Fruit fly (Drosophila melanogaster) whole organism, embryonic: ENCODE measurements around the gene CG8870.

Experiments
- Antp ChIP-seq: fragments of 200-800 bp; sonication (Bioruptor generic); optimal IDR thresholded peaks from 3 replicates; lab custom pipeline; 2016; ENCODE audit warnings: missing biosample characterization, missing genetic modification characterization
- Asciz ChIP-seq: fragments of 200-800 bp; sonication (Bioruptor generic); optimal IDR thresholded peaks from 2 replicates; lab custom pipeline; 2017; ENCODE audit warnings: missing biosample characterization, mild to moderate bottlenecking, missing genetic modification characterization, missing genetic modification reagents
- C15 ChIP-seq: fragments of 200-800 bp; sonication (Bioruptor generic); IDR thresholded peaks from 3 replicates; pipeline ENCODE4 v1.3.6; 2022; ENCODE audit warnings: missing biosample characterization, missing genetic modification characterization
- CG10209 ChIP-seq: fragments of 200-800 bp; sonication (Bioruptor generic); optimal IDR thresholded peaks from 3 replicates; lab custom pipeline; 2017; ENCODE audit warnings: missing biosample characterization, mild to moderate bottlenecking, missing genetic modification characterization, missing genetic modification reagents
- CG10321 ChIP-seq: fragments of 200-800 bp; sonication (Bioruptor generic); IDR thresholded peaks from 2 replicates; pipeline ENCODE4 v1.3.6; 2022; ENCODE audit warnings: missing biosample characterization, missing genetic modification characterization
- CG11085 ChIP-seq: fragments of 200-800 bp; sonication (Bioruptor generic); IDR thresholded peaks from 2 replicates; pipeline ENCODE4 v1.3.6; 2022; ENCODE audit warnings: missing biosample characterization, missing genetic modification characterization
- CG12219 ChIP-seq: fragments of 200-800 bp; sonication (Bioruptor generic); optimal IDR thresholded peaks from 3 replicates; lab custom pipeline; 2018; ENCODE audit warnings: missing biosample characterization, mild to moderate bottlenecking, missing genetic modification characterization
- CG13287 ChIP-seq: fragments of 200-800 bp; sonication (Bioruptor generic); IDR thresholded peaks from 2 replicates; pipeline ENCODE4 v1.3.6; 2022; ENCODE audit warnings: missing biosample characterization, missing genetic modification characterization; ENCODE audit not compliant: partially characterized antibody
- CG15011 ChIP-seq: fragments of 200-800 bp; sonication (Bioruptor generic); optimal IDR thresholded peaks from 3 replicates; lab custom pipeline; 2018; ENCODE audit warnings: missing biosample characterization, mild to moderate bottlenecking, missing genetic modification characterization
- CG17802 ChIP-seq: fragments of 200-800 bp; sonication (Bioruptor generic); optimal IDR thresholded peaks from 2 replicates; lab custom pipeline; 2018; ENCODE audit warnings: missing biosample characterization, mild to moderate bottlenecking, missing genetic modification characterization, moderate library complexity
- CG18764 ChIP-seq: fragments of 200-800 bp; sonication (Bioruptor generic); optimal IDR thresholded peaks from 3 replicates; lab custom pipeline; 2016; ENCODE audit warnings: missing biosample characterization, missing genetic modification characterization
- CG3065 ChIP-seq: fragments of 200-800 bp; sonication (Bioruptor generic); optimal IDR thresholded peaks from 2 replicates; lab custom pipeline; 2016; ENCODE audit warnings: missing biosample characterization, missing genetic modification characterization
- CG4424 ChIP-seq: fragments of 200-800 bp; sonication (Bioruptor generic); optimal IDR thresholded peaks from 3 replicates; lab custom pipeline; 2016; ENCODE audit warnings: missing biosample characterization, missing genetic modification characterization
- CG6654 ChIP-seq: fragments of 200-800 bp; sonication (Bioruptor generic); optimal IDR thresholded peaks from 2 replicates; lab custom pipeline; 2017; ENCODE audit warnings: missing biosample characterization, mild to moderate bottlenecking, missing genetic modification characterization
- CG8089 ChIP-seq: fragments of 200-800 bp; sonication (Bioruptor generic); optimal IDR thresholded peaks from 3 replicates; lab custom pipeline; 2016; ENCODE audit warnings: missing biosample characterization, missing genetic modification characterization
- CG8290 ChIP-seq, 3 experiments: fragments of 200-800 bp; sonication (Bioruptor generic); optimal IDR thresholded peaks; 2 replicates each; lab custom pipeline; 2016 to 2019; ENCODE audit warnings: missing biosample characterization in 3 of 3, missing genetic modification characterization in 3 of 3, mild to moderate bottlenecking in 2 of 3, moderate library complexity in 1 of 3
- CG9797 ChIP-seq: fragments of 200-800 bp; sonication (Bioruptor generic); optimal IDR thresholded peaks from 3 replicates; lab custom pipeline; 2018; ENCODE audit warnings: missing biosample characterization, mild to moderate bottlenecking, missing genetic modification characterization
- CTCF ChIP-seq: fragments of 200-800 bp; sonication (Bioruptor generic); optimal IDR thresholded peaks from 2 replicates; lab custom pipeline; 2017; ENCODE audit warnings: missing biosample characterization, mild to moderate bottlenecking, missing genetic modification characterization, moderate library complexity
- D19A ChIP-seq: fragments of 200-800 bp; optimal IDR thresholded peaks from 3 replicates; lab custom pipeline; 2019; ENCODE audit warnings: missing biosample characterization, mild to moderate bottlenecking, missing genetic modification characterization, moderate library complexity
- Hmr ChIP-seq: fragments of 200-800 bp; sonication (Bioruptor generic); optimal IDR thresholded peaks from 3 replicates; lab custom pipeline; 2017; ENCODE audit warnings: mild to moderate bottlenecking, missing biosample characterization, missing genetic modification reagents, missing genetic modification characterization
- Lim3 ChIP-seq: fragments of 200-800 bp; sonication (Bioruptor generic); IDR thresholded peaks from 2 replicates; pipeline ENCODE4 v1.3.6; 2022; ENCODE audit warnings: missing biosample characterization, missing genetic modification characterization
- NC2α ChIP-seq: fragments of 200-800 bp; sonication (Bioruptor generic); optimal IDR thresholded peaks from 2 replicates; lab custom pipeline; 2016; ENCODE audit warnings: missing biosample characterization, missing genetic modification characterization
- Rx ChIP-seq: fragments of 200-800 bp; sonication (Bioruptor generic); IDR thresholded peaks from 2 replicates; pipeline ENCODE4 v1.3.6; 2022; ENCODE audit warnings: missing biosample characterization, missing genetic modification characterization
- Sox100B ChIP-seq: fragments of 200-800 bp; sonication (Bioruptor generic); optimal IDR thresholded peaks from 3 replicates; lab custom pipeline; 2018; ENCODE audit warnings: missing biosample characterization, mild to moderate bottlenecking, missing genetic modification characterization
- Spps ChIP-seq: fragments of 200-800 bp; sonication (Bioruptor generic); optimal IDR thresholded peaks from 2 replicates; lab custom pipeline; 2018; ENCODE audit warnings: missing biosample characterization, mild to moderate bottlenecking, missing genetic modification characterization
- Usf ChIP-seq: fragments of 200-800 bp; sonication (Bioruptor generic); optimal IDR thresholded peaks from 2 replicates; lab custom pipeline; 2017; ENCODE audit warnings: missing genotype, missing biosample characterization, missing genetic modification characterization
- ato ChIP-seq: fragments of 200-800 bp; sonication (Bioruptor generic); IDR thresholded peaks from 2 replicates; pipeline ENCODE4 v1.3.6; 2022; ENCODE audit warnings: missing biosample characterization, missing genetic modification characterization; ENCODE audit not compliant: partially characterized antibody
- bbx ChIP-seq: fragments of 200-800 bp; sonication (Bioruptor generic); IDR thresholded peaks from 2 replicates; pipeline ENCODE4 v1.3.6; 2022; ENCODE audit warnings: missing biosample characterization, missing genetic modification characterization; ENCODE audit not compliant: partially characterized antibody
- chm ChIP-seq: fragments of 200-800 bp; sonication (Bioruptor generic); IDR thresholded peaks from 2 replicates; pipeline ENCODE4 v1.3.6; 2022; ENCODE audit warnings: missing biosample characterization, missing genetic modification characterization
- dati ChIP-seq: fragments of 200-800 bp; sonication (Bioruptor generic); IDR thresholded peaks from 2 replicates; pipeline ENCODE4 v1.3.6; 2022; ENCODE audit warnings: missing biosample characterization, missing genetic modification characterization
- emc ChIP-seq: fragments of 200-800 bp; sonication (Bioruptor generic); optimal IDR thresholded peaks from 2 replicates; lab custom pipeline; 2016; ENCODE audit warnings: missing biosample characterization, missing genetic modification characterization
- fd96Cb ChIP-seq: fragments of 200-800 bp; sonication (Bioruptor generic); optimal IDR thresholded peaks from 2 replicates; lab custom pipeline; 2018; ENCODE audit warnings: missing biosample characterization, mild to moderate bottlenecking, missing genetic modification characterization, moderate library complexity
- gce ChIP-seq: fragments of 200-800 bp; sonication (Bioruptor generic); IDR thresholded peaks from 3 replicates; pipeline ENCODE4 v1.3.6; 2022; ENCODE audit warnings: missing biosample characterization, missing genetic modification characterization
- grau ChIP-seq: fragments of 200-800 bp; optimal IDR thresholded peaks from 3 replicates; lab custom pipeline; 2019; ENCODE audit warnings: missing biosample characterization, mild to moderate bottlenecking, missing genetic modification characterization, moderate library complexity
- gsb-n ChIP-seq: fragments of 200-800 bp; sonication (Bioruptor generic); optimal IDR thresholded peaks from 3 replicates; lab custom pipeline; 2018; ENCODE audit warnings: missing biosample characterization, mild to moderate bottlenecking, missing genetic modification characterization
- ham ChIP-seq: fragments of 200-800 bp; sonication (Bioruptor generic); IDR thresholded peaks from 2 replicates; pipeline ENCODE4 v1.3.6; 2022; ENCODE audit warnings: missing biosample characterization, missing genetic modification characterization
- insv ChIP-seq, 2 experiments: fragments of 200-800 bp; sonication (Bioruptor generic); optimal IDR thresholded peaks; 3 replicates each; lab custom pipeline; 2016 to 2018; ENCODE audit warnings: missing biosample characterization in 2 of 2, missing genetic modification characterization in 2 of 2
- klu ChIP-seq: fragments of 200-800 bp; sonication (Bioruptor generic); IDR thresholded peaks from 2 replicates; pipeline ENCODE4 v1.3.6; 2022; ENCODE audit warnings: missing biosample characterization, missing genetic modification characterization
- odd ChIP-seq: fragments of 200-800 bp; sonication (Bioruptor generic); optimal IDR thresholded peaks from 2 replicates; lab custom pipeline; 2017; ENCODE audit warnings: missing biosample characterization, mild to moderate bottlenecking, missing genetic modification characterization
- phol ChIP-seq: fragments of 200-800 bp; sonication (Bioruptor generic); optimal IDR thresholded peaks from 3 replicates; lab custom pipeline; 2018; ENCODE audit warnings: missing biosample characterization, mild to moderate bottlenecking, missing genetic modification characterization, moderate library complexity
- pita ChIP-seq: fragments of 200-800 bp; sonication (Bioruptor generic); optimal IDR thresholded peaks from 2 replicates; lab custom pipeline; 2017; ENCODE audit warnings: missing biosample characterization, mild to moderate bottlenecking, missing genetic modification characterization
- pros ChIP-seq: fragments of 200-800 bp; sonication (Bioruptor generic); optimal IDR thresholded peaks from 3 replicates; lab custom pipeline; 2019; ENCODE audit warnings: missing biosample characterization, mild to moderate bottlenecking, missing genetic modification characterization, moderate library complexity
- sens ChIP-seq: fragments of 200-800 bp; sonication (Bioruptor generic); peaks from one replicate; lab custom pipeline; 2016; ENCODE audit warnings: missing biosample characterization, missing genetic modification characterization
- sima ChIP-seq: fragments of 200-800 bp; sonication (Bioruptor generic); optimal IDR thresholded peaks from 2 replicates; lab custom pipeline; 2016; ENCODE audit warnings: missing biosample characterization, missing genetic modification characterization
- slou ChIP-seq: fragments of 200-800 bp; sonication (Bioruptor generic); optimal IDR thresholded peaks from 3 replicates; lab custom pipeline; 2016; ENCODE audit warnings: missing biosample characterization, missing genetic modification characterization
- toy ChIP-seq: fragments of 200-800 bp; sonication (Bioruptor generic); IDR thresholded peaks from 2 replicates; pipeline ENCODE4 v1.3.6; 2022; ENCODE audit warnings: missing biosample characterization, missing genetic modification characterization
- unpg ChIP-seq: fragments of 200-800 bp; sonication (Bioruptor generic); optimal IDR thresholded peaks from 3 replicates; lab custom pipeline; 2018; ENCODE audit warnings: missing biosample characterization, mild to moderate bottlenecking, missing genetic modification characterization, moderate library complexity
- wor ChIP-seq: fragments of 200-800 bp; sonication (Bioruptor generic); IDR thresholded peaks from 2 replicates; pipeline ENCODE4 v1.3.6; 2022; ENCODE audit warnings: missing biosample characterization, missing genetic modification characterization

CG8870 gene

dm6 chr3R:13364175-13365174 is 15.2 kb upstream of the CG8870 start, which contains the start of gene Dic1 (continued):
- TF ChIP-seq grau (tag; lab: Kevin White, UChicago) (peak; percentile 96), phol (peak; percentile 98), CG11085 (GFP tag; lab: Robert Waterston, UW) (peak; percentile 80), CG12219 (GFP tag; lab: Kevin White, UChicago) (peak; percentile 84), fd96Cb (tag; lab: Kevin White, UChicago) (peak; percentile 98), CG10321 (GFP tag; lab: Robert Waterston, UW) (peak; percentile 30; the same call in 1 of the 2 replicates), emc (GFP tag; lab: Kevin White, UChicago) (peak; percentile 84), CG15011 (GFP tag; lab: Kevin White, UChicago) (peak; percentile 95), CG9797 (GFP tag; lab: Kevin White, UChicago) (peak; percentile 41), C15 (GFP tag; lab: Robert Waterston, UW) (peak; percentile 65; the same call in 2 of the 3 replicates), gsb-n (peak; percentile 93), ato (GFP tag; lab: Robert Waterston, UW) (peak; percentile 34; the same call in 1 of the 2 replicates), insv (GFP tag; optimal IDR thresholded peaks at IDR 0.05; lab: Kevin White, UChicago) (peak; percentile 45 to 76), NC2α (GFP tag; lab: Kevin White, UChicago) (peak; percentile 78), pros (peak; percentile 45), odd (GFP tag; lab: Kevin White, UChicago) (peak; percentile 97), pita (no peak), klu (peak; percentile 92), Hmr (peak; percentile 98), CG10209 (peak; percentile 97), wor (GFP tag; lab: Robert Waterston, UW) (peak; percentile 91), Spps (tag; lab: Kevin White, UChicago) (peak; percentile 97), CG18764 (GFP tag; lab: Kevin White, UChicago) (peak; percentile 93), chm (GFP tag; lab: Robert Waterston, UW) (peak; percentile 74; the same call in 1 of the 2 replicates), Asciz (peak; percentile 99), CG13287 (GFP tag; lab: Robert Waterston, UW) (peak; percentile 52; the same call in 1 of the 2 replicates), CG6654 (peak; percentile 90), dati (GFP tag; lab: Robert Waterston, UW) (peak; percentile 77), CG4424 (GFP tag; lab: Kevin White, UChicago) (peak; percentile 97), bbx (GFP tag; lab: Robert Waterston, UW) (0 out of 2 replicates have a peak, but pooled peaks have one; percentile 43), Rx (GFP tag; lab: Robert Waterston, UW) (peak; percentile 73), Lim3 (peak; percentile 74), unpg (GFP tag; lab: Kevin White, UChicago) (peak; percentile 95), CG8290 (GFP tag; optimal IDR thresholded peaks at IDR 0.05; lab: Kevin White, UChicago) (peak; percentile 75), CG8290 (tag; optimal IDR thresholded peaks at IDR 0.05; lab: Kevin White, UChicago) (peak in 1 of 2 experiments; percentile 74), CG3065 (GFP tag; lab: Kevin White, UChicago) (peak; percentile 61), toy (peak; percentile 83), D19A (tag; lab: Kevin White, UChicago) (peak; percentile 95), sima (GFP tag; lab: Kevin White, UChicago) (peak; percentile 59), CTCF (GFP tag; lab: Kevin White, UChicago) (peak; percentile 63), CG17802 (tag; lab: Kevin White, UChicago) (peak; percentile 82), gce (GFP tag; lab: Robert Waterston, UW) (no peak), Antp (GFP tag; lab: Kevin White, UChicago) (peak; percentile 88), slou (GFP tag; lab: Kevin White, UChicago) (peak; percentile 95), Sox100B (GFP tag; lab: Kevin White, UChicago) (peak; percentile 99), CG8089 (peak; percentile 77), ham (peak; percentile 64; the same call in 1 of the 2 replicates), Usf (peak; percentile 96), sens (GFP tag; lab: Kevin White, UChicago) (peak; percentile 99)
